Fruit fly (Drosophila melanogaster): Measurements from ENCODE around the gene RNaseX25.

Gene RNaseX25

DNA sequence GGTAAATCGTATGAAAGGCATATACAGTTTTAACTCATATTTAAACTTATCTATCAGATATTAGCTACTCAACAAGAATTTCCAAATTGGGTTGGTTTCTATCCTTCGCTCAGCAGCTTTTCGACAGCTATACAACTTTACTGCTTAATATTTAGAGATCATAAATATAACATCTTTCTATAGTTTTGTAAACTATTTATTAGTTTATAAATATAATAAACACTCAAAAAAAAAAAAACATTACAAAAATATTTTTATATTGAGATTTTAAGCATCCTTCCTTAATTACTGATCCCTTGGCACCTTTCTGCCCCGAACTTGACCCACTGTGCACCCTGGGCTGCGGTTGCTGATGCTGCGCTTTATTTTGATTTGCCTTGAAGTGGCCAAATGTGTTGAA is 17.4 kb upstream of the RNaseX25 start (continued):
- TF ChIP-seq Xrp1 (GFP tag; IDR thresholded peaks at IDR 0.05) = peak; percentile 46; the same call in 1 of the 2 replicates
- no peak for TF ChIP-seq CG11456 (GFP tag; IDR thresholded peaks at IDR 0.05)
- TF ChIP-seq trem (tag; optimal IDR thresholded peaks at IDR 0.05) = peak; percentile 0
- TF ChIP-seq CG4424 (GFP tag; optimal IDR thresholded peaks at IDR 0.05) = peak; percentile 66
- no peak for TF ChIP-seq CG9932 (GFP tag; IDR thresholded peaks at IDR 0.05)
- no peak for TF ChIP-seq CrebB (tag; optimal IDR thresholded peaks at IDR 0.05)
- TF ChIP-seq CG13296 (GFP tag; optimal IDR thresholded peaks at IDR 0.05) = no peak
- TF ChIP-seq CG5180 (GFP tag; optimal IDR thresholded peaks at IDR 0.05) = no peak
- no peak for TF ChIP-seq CG2129 (GFP tag; IDR thresholded peaks at IDR 0.05; ENCODE audit: partially characterized antibody)
- TF ChIP-seq lilli (GFP tag; optimal IDR thresholded peaks at IDR 0.05) = no peak
- TF ChIP-seq CG2889 (GFP tag; IDR thresholded peaks at IDR 0.05) = no peak
- TF ChIP-seq Oli (tag; optimal IDR thresholded peaks at IDR 0.05) = peak; percentile 44
- no peak for TF ChIP-seq CG17359 (tag; optimal IDR thresholded peaks at IDR 0.05)
- TF ChIP-seq eve (GFP tag; optimal IDR thresholded peaks at IDR 0.05) = no peak
- peak; percentile 9 for TF ChIP-seq CG33557 (GFP tag; optimal IDR thresholded peaks at IDR 0.05)
- TF ChIP-seq CG11398 (GFP tag; optimal IDR thresholded peaks at IDR 0.05) = no peak
- peak in 1 of 3 experiments; percentile 65 for TF ChIP-seq lola (GFP tag; optimal IDR thresholded peaks at IDR 0.05)
- TF ChIP-seq CG4820 (GFP tag; optimal IDR thresholded peaks at IDR 0.05) = peak; percentile 29
- no peak for TF ChIP-seq CG12744 (GFP tag; optimal IDR thresholded peaks at IDR 0.05)
- TF ChIP-seq CG11504 (tag; optimal IDR thresholded peaks at IDR 0.05) = no peak
- no peak for TF ChIP-seq ERR (GFP tag; optimal IDR thresholded peaks at IDR 0.05)
- no peak for TF ChIP-seq trh (GFP tag; optimal IDR thresholded peaks at IDR 0.05)
- TF ChIP-seq CG10565 (GFP tag; optimal IDR thresholded peaks at IDR 0.05) = no peak
- no peak for TF ChIP-seq CG6272 (GFP tag; IDR thresholded peaks at IDR 0.05)
- no peak for TF ChIP-seq tll (GFP tag; optimal IDR thresholded peaks at IDR 0.05)
- TF ChIP-seq CG4404 (GFP tag; IDR thresholded peaks at IDR 0.05) = peak; percentile 15; the same call in 1 of the 2 replicates
- no peak for TF ChIP-seq prd (optimal IDR thresholded peaks at IDR 0.05)
- no peak; the same call in 2 of the 3 replicates for TF ChIP-seq prd (GFP tag; IDR thresholded peaks at IDR 0.05)
- TF ChIP-seq Kr (GFP tag; optimal IDR thresholded peaks at IDR 0.05) = no peak
- peak; percentile 4 for TF ChIP-seq grau (tag; optimal IDR thresholded peaks at IDR 0.05)
- TF ChIP-seq CG8478 (optimal IDR thresholded peaks at IDR 0.05) = no peak
- no peak for TF ChIP-seq CG7372 (GFP tag; IDR thresholded peaks at IDR 0.05)
- no peak for TF ChIP-seq usp (GFP tag; optimal IDR thresholded peaks at IDR 0.05)
- no peak for TF ChIP-seq CG7963 (GFP tag; IDR thresholded peaks at IDR 0.05; ENCODE audit: partially characterized antibody)
- TF ChIP-seq unc-4 (GFP tag; IDR thresholded peaks at IDR 0.05; ENCODE audit: partially characterized antibody) = no peak
- no peak for TF ChIP-seq BtbVII (GFP tag; optimal IDR thresholded peaks at IDR 0.05)
- no peak for TF ChIP-seq cas (GFP tag; IDR thresholded peaks at IDR 0.05)
- TF ChIP-seq fd96Cb (tag; optimal IDR thresholded peaks at IDR 0.05) = peak; percentile 52
- TF ChIP-seq CG13287 (GFP tag; IDR thresholded peaks at IDR 0.05; ENCODE audit: partially characterized antibody) = no peak
- TF ChIP-seq dati (GFP tag; IDR thresholded peaks at IDR 0.05) = no peak
- no peak for TF ChIP-seq HLHmδ (GFP tag; optimal IDR thresholded peaks at IDR 0.05)
- TF ChIP-seq Adf1 (GFP tag; IDR thresholded peaks at IDR 0.05) = no peak
- no peak for TF ChIP-seq CG13894 (tag; optimal IDR thresholded peaks at IDR 0.05)
- peak; percentile 44 for TF ChIP-seq CG6254 (GFP tag; optimal IDR thresholded peaks at IDR 0.05)
- TF ChIP-seq nmo (GFP tag; optimal IDR thresholded peaks at IDR 0.05) = peak; percentile 64
- no peak for TF ChIP-seq nau (GFP tag; optimal IDR thresholded peaks at IDR 0.05)
- TF ChIP-seq so (GFP tag; IDR thresholded peaks at IDR 0.05) = no peak
- no peak for TF ChIP-seq Taf1 (GFP tag; IDR thresholded peaks at IDR 0.05)
- TF ChIP-seq corto (GFP tag; optimal IDR thresholded peaks at IDR 0.05) = no peak
- no peak for TF ChIP-seq CG14441 (GFP tag; IDR thresholded peaks at IDR 0.05)
- TF ChIP-seq Fer3 (tag; optimal IDR thresholded peaks at IDR 0.05) = no peak

Data from whole organism, embryonic.